Worm (Caenorhabditis elegans) whole organism, late embryonic: ENCODE data around the gene fbxa-28.

Source experiments
- ama-1 ChIP-seq: fragments of 150-350 bp; optimal IDR thresholded peaks from 2 replicates; lab custom pipeline; 2014
- ceh-22 ChIP-seq: sonication (generic microtip); optimal IDR thresholded peaks from 2 replicates; lab custom pipeline; 2017; ENCODE audit warnings: missing biosample characterization, missing genetic modification characterization
- ceh-30 ChIP-seq: fragments of 150-350 bp; optimal IDR thresholded peaks from 2 replicates; lab custom pipeline; 2014; ENCODE audit warnings: missing biosample characterization, missing genetic modification characterization
- che-1 ChIP-seq: sonication (generic microtip); optimal IDR thresholded peaks from 2 replicates; lab custom pipeline; 2016; ENCODE audit warnings: mild to moderate bottlenecking, missing genetic modification characterization, missing compliant biosample characterization
- pha-4 ChIP-seq: fragments of 150-350 bp; optimal IDR thresholded peaks from 2 replicates; lab custom pipeline; 2018; ENCODE audit warnings: missing biosample characterization, missing genetic modification reagents, missing genetic modification characterization
- unc-3 ChIP-seq, 2 experiments: fragments of 200-800 bp in 1 of 2; sonication (Bioruptor generic) in 1 of 2; sonication (generic microtip) in 1 of 2; conservative IDR thresholded peaks in 1 of 2; optimal IDR thresholded peaks in 1 of 2; 2 replicates each; pipeline versions ENCODE4 v1.3.6 to Lab custom; 2016 to 2022; ENCODE audit warnings: missing compliant biosample characterization in 2 of 2, missing genetic modification characterization in 2 of 2, missing genetic modification reagents in 1 of 2
- unc-55 ChIP-seq: sonication (generic microtip); optimal IDR thresholded peaks from 2 replicates; lab custom pipeline; 2017; ENCODE audit warnings: missing biosample characterization, missing genetic modification reagents, missing genetic modification characterization

- TF ChIP-seq ama-1 (lab: Kevin White, UChicago) (no peak), ceh-30 (tag; lab: Kevin White, UChicago) (no peak), unc-55 (no peak), pha-4 (tag; lab: Kevin White, UChicago) (no peak), ceh-22 (tag; lab: Kevin White, UChicago) (no peak), che-1 (tag; lab: Kevin White, UChicago) (no peak), unc-3 (GFP tag; conservative IDR thresholded peaks at IDR 0.05; lab: Robert Waterston, UW) (no peak), unc-3 (tag; optimal IDR thresholded peaks at IDR 0.05; lab: Kevin White, UChicago) (no peak)
Measured at ce11 chrIII:1275513-1275912, 22.2 kb upstream of the fbxa-28 start, which contains the start of gene fbxa-30.
